Fruit fly (Drosophila melanogaster): ENCODE measurements around the gene RpL24.

Gene RpL24

DNA sequence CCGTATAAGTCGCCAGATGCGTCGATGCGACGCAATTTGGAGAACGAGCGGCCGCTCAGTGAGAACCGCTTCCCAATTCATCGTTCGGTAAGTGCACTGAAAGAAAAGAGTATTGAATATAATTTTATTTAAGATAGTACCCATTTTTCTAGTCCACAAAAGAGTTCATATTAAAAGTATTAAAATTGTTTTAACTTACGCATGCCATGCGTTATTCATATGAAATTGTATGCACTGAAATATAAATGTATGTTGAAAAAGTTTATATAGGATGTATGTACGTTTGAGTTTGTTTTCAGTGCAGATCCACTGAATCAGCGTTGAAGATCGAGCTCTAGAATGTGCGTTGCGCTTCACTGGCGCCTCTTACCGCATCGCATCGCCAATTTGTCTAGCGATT is 4.6 kb upstream of the RpL24 start:
- peak; percentile 51 for TF ChIP-seq CG32006 (GFP tag; optimal IDR thresholded peaks at IDR 0.05)
- TF ChIP-seq CG3032 (tag; optimal IDR thresholded peaks at IDR 0.05) = no peak
- TF ChIP-seq CG10669 (GFP tag; optimal IDR thresholded peaks at IDR 0.05) = no peak
- no peak for TF ChIP-seq CG11902 (GFP tag; optimal IDR thresholded peaks at IDR 0.05)
- TF ChIP-seq CG15336 (GFP tag; IDR thresholded peaks at IDR 0.05) = peak; percentile 54
- peak; percentile 27 for TF ChIP-seq OdsH (GFP tag; optimal IDR thresholded peaks at IDR 0.05)
- TF ChIP-seq salr (GFP tag; optimal IDR thresholded peaks at IDR 0.05) = no peak
- TF ChIP-seq Sox14 (GFP tag; optimal IDR thresholded peaks at IDR 0.05) = peak; percentile 5
- TF ChIP-seq pdm3 (GFP tag; optimal IDR thresholded peaks at IDR 0.05) = no peak
- TF ChIP-seq CG7368 (GFP tag; optimal IDR thresholded peaks at IDR 0.05) = no peak
- TF ChIP-seq acj6 (GFP tag; optimal IDR thresholded peaks at IDR 0.05) = peak; percentile 16
- TF ChIP-seq Smox (GFP tag; optimal IDR thresholded peaks at IDR 0.05) = no peak
- no peak for TF ChIP-seq vri (GFP tag; optimal IDR thresholded peaks at IDR 0.05)
- TF ChIP-seq dac (GFP tag; optimal IDR thresholded peaks at IDR 0.05) = no peak
- no peak for TF ChIP-seq CG11762 (GFP tag; optimal IDR thresholded peaks at IDR 0.05; ENCODE audit: insufficient read depth)
- TF ChIP-seq eg (GFP tag; IDR thresholded peaks at IDR 0.05) = no peak
- peak; percentile 59 for TF ChIP-seq Eip78C (GFP tag)
- no peak for TF ChIP-seq Blimp-1 (GFP tag; optimal IDR thresholded peaks at IDR 0.05)
- no peak for TF ChIP-seq ss (GFP tag; optimal IDR thresholded peaks at IDR 0.05)
- no peak for TF ChIP-seq CG16779 (tag; optimal IDR thresholded peaks at IDR 0.05)
- no peak for TF ChIP-seq Hr39 (GFP tag; optimal IDR thresholded peaks at IDR 0.05)
- TF ChIP-seq lz (GFP tag; optimal IDR thresholded peaks at IDR 0.05) = no peak
- peak; percentile 52; the same call in 1 of the 3 replicates for TF ChIP-seq CG8119 (GFP tag; IDR thresholded peaks at IDR 0.05)
- no peak for TF ChIP-seq CG11294 (GFP tag; IDR thresholded peaks at IDR 0.05)
- TF ChIP-seq Ets21C (GFP tag; optimal IDR thresholded peaks at IDR 0.05) = no peak
- TF ChIP-seq CG1621 (tag; optimal IDR thresholded peaks at IDR 0.05) = no peak
- no peak for TF ChIP-seq CG9139 (GFP tag; optimal IDR thresholded peaks at IDR 0.05)
- TF ChIP-seq fkh (GFP tag; optimal IDR thresholded peaks at IDR 0.05) = no peak
- no peak for TF ChIP-seq esn (GFP tag; optimal IDR thresholded peaks at IDR 0.05)
- no peak for TF ChIP-seq dsx (GFP tag; optimal IDR thresholded peaks at IDR 0.05; ENCODE audit: poor library complexity, severe bottlenecking)
- TF ChIP-seq CG6163 (GFP tag; IDR thresholded peaks at IDR 0.05) = 0 out of 3 replicates have a peak, but pooled peaks have one; percentile 24
- TF ChIP-seq CG31627 (GFP tag; optimal IDR thresholded peaks at IDR 0.05) = no peak
- TF ChIP-seq fd85E (GFP tag; optimal IDR thresholded peaks at IDR 0.05) = no peak
- TF ChIP-seq achi (GFP tag; optimal IDR thresholded peaks at IDR 0.05) = peak; percentile 18
- no peak for TF ChIP-seq Ets96B (tag; optimal IDR thresholded peaks at IDR 0.05)
- TF ChIP-seq Sox102F (GFP tag; optimal IDR thresholded peaks at IDR 0.05) = no peak
- TF ChIP-seq Met (GFP tag; optimal IDR thresholded peaks at IDR 0.05) = no peak
- peak; percentile 29 for TF ChIP-seq svp (GFP tag)
- peak; percentile 30 for TF ChIP-seq CG3919 (GFP tag; optimal IDR thresholded peaks at IDR 0.05)
- no peak for TF ChIP-seq CG6854 (GFP tag; optimal IDR thresholded peaks at IDR 0.05)
- no peak for TF ChIP-seq spab (GFP tag; optimal IDR thresholded peaks at IDR 0.05)
- TF ChIP-seq Eip75B (GFP tag; optimal IDR thresholded peaks at IDR 0.05) = no peak
- no peak for TF ChIP-seq CG6792 (GFP tag; optimal IDR thresholded peaks at IDR 0.05)
- TF ChIP-seq Hr4 (GFP tag; optimal IDR thresholded peaks at IDR 0.05) = peak; percentile 37
- peak; percentile 15 for TF ChIP-seq CG10631 (GFP tag; optimal IDR thresholded peaks at IDR 0.05)
- TF ChIP-seq CG6808 (GFP tag; optimal IDR thresholded peaks at IDR 0.05) = no peak
- no peak for TF ChIP-seq CG8632 (GFP tag; optimal IDR thresholded peaks at IDR 0.05)
- TF ChIP-seq Hr38 (GFP tag; optimal IDR thresholded peaks at IDR 0.05) = no peak
- no peak for TF ChIP-seq topi (GFP tag; optimal IDR thresholded peaks at IDR 0.05)
- TF ChIP-seq Gug (GFP tag; IDR thresholded peaks at IDR 0.05) = no peak
- no peak for TF ChIP-seq Sox15 (GFP tag; optimal IDR thresholded peaks at IDR 0.05)
- TF ChIP-seq net (GFP tag; optimal IDR thresholded peaks at IDR 0.05) = peak; percentile 23
- TF ChIP-seq Eip93F (GFP tag; optimal IDR thresholded peaks at IDR 0.05) = no peak

Data from whole organism, prepupa.